Worm (Caenorhabditis elegans): ENCODE measurements around the gene F18E9.7.

DNA sequence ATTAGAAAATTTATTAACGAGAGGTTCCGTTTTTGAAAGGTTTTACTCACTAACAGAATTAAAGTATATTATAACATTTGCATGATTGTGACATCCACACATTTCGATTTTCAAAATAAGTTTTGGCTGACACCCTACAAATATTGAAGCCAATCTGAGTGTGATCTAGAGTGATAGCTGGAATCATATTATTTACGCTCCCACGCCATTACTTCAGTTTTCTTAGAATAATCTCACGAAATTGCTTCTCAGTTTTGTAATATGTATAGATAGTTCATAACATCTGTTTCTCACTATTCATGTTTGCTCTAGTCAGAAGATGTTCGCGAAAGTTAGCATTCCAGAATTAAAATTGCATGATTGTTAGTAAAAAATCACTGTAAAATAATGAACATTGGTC lies 14.7 kb upstream of the F18E9.7 start:
- TF ChIP-seq pha-4 (tag; optimal IDR thresholded peaks at IDR 0.05): no peak
- TF ChIP-seq ham-2 (GFP tag; optimal IDR thresholded peaks at IDR 0.05): no peak
- TF ChIP-seq ceh-43 (GFP tag; optimal IDR thresholded peaks at IDR 0.05): no peak
- no peak for TF ChIP-seq unc-39 (tag; optimal IDR thresholded peaks at IDR 0.05)

Data from whole organism, mixed stage, embryonic.